Fruit fly (Drosophila melanogaster) whole organism, prepupa: ENCODE data around the gene CG42590.
A peak's percentile ranks its signal among the peaks of the same experiment; 100 is the strongest.

Experiments
- Blimp-1 ChIP-seq: fragments of 200-800 bp; sonication (Bioruptor generic); optimal IDR thresholded peaks from 3 replicates; lab custom pipeline; 2017; ENCODE audit warnings: missing biosample characterization, missing genetic modification characterization, mild to moderate bottlenecking, moderate library complexity, missing genetic modification reagents
- CG10669 ChIP-seq: fragments of 200-800 bp; sonication (Bioruptor generic); optimal IDR thresholded peaks from 3 replicates; lab custom pipeline; 2018; ENCODE audit warnings: missing biosample characterization, mild to moderate bottlenecking, missing genetic modification characterization, moderate library complexity
- CG11294 ChIP-seq: fragments of 200-800 bp; sonication (Bioruptor generic); IDR thresholded peaks from 2 replicates; pipeline ENCODE4 v1.3.6; 2022; ENCODE audit warnings: missing biosample characterization, missing genetic modification characterization
- CG11762 ChIP-seq: fragments of 200-800 bp; sonication (Bioruptor generic); optimal IDR thresholded peaks from 3 replicates; lab custom pipeline; 2016; ENCODE audit warnings: missing biosample characterization, missing genetic modification characterization; ENCODE audit not compliant: insufficient read depth
- CG15336 ChIP-seq: fragments of 200-800 bp; sonication (Bioruptor generic); IDR thresholded peaks from 2 replicates; pipeline ENCODE4 v1.3.6; 2022; ENCODE audit warnings: missing biosample characterization, missing genetic modification characterization
- CG1621 ChIP-seq: fragments of 200-800 bp; sonication (Bioruptor generic); optimal IDR thresholded peaks from 3 replicates; lab custom pipeline; 2018; ENCODE audit warnings: missing biosample characterization, mild to moderate bottlenecking, missing genetic modification characterization
- CG16779 ChIP-seq: fragments of 200-800 bp; sonication (Bioruptor generic); optimal IDR thresholded peaks from 3 replicates; lab custom pipeline; 2017; ENCODE audit warnings: missing biosample characterization, mild to moderate bottlenecking, missing genetic modification characterization
- CG3032 ChIP-seq: fragments of 200-800 bp; optimal IDR thresholded peaks from 2 replicates; lab custom pipeline; 2019; ENCODE audit warnings: missing biosample characterization, mild to moderate bottlenecking, missing genetic modification characterization, moderate library complexity
- CG32006 ChIP-seq: fragments of 200-800 bp; sonication (Bioruptor generic); optimal IDR thresholded peaks from 3 replicates; lab custom pipeline; 2017; ENCODE audit warnings: missing biosample characterization, mild to moderate bottlenecking, missing genetic modification characterization
- CG34406 ChIP-seq: fragments of 200-800 bp; sonication (Bioruptor generic); optimal IDR thresholded peaks from 3 replicates; lab custom pipeline; 2016; ENCODE audit warnings: missing biosample characterization, missing genetic modification characterization
- CG3919 ChIP-seq: fragments of 200-800 bp; sonication (Bioruptor generic); optimal IDR thresholded peaks from 3 replicates; lab custom pipeline; 2016; ENCODE audit warnings: missing biosample characterization, missing genetic modification characterization
- CG4318 ChIP-seq: fragments of 200-800 bp; sonication (Bioruptor generic); optimal IDR thresholded peaks from 3 replicates; lab custom pipeline; 2017; ENCODE audit warnings: missing biosample characterization, mild to moderate bottlenecking, missing genetic modification characterization
- CG6163 ChIP-seq: fragments of 200-800 bp; sonication (Bioruptor generic); IDR thresholded peaks from 3 replicates; pipeline ENCODE4 v1.3.6; 2022; ENCODE audit warnings: missing biosample characterization, missing genetic modification characterization
- CG8319 ChIP-seq: fragments of 200-800 bp; sonication (Bioruptor generic); optimal IDR thresholded peaks from 3 replicates; lab custom pipeline; 2016; ENCODE audit warnings: missing biosample characterization, missing genetic modification characterization
- Eip75B ChIP-seq: fragments of 200-800 bp; sonication (Bioruptor generic); optimal IDR thresholded peaks from 3 replicates; lab custom pipeline; 2016; ENCODE audit warnings: missing biosample characterization, missing genetic modification characterization
- Eip78C ChIP-seq: fragments of 200-800 bp; sonication (Bioruptor generic); peaks from one replicate; lab custom pipeline; 2016; ENCODE audit warnings: missing biosample characterization, missing genetic modification characterization
- Eip93F ChIP-seq: fragments of 200-800 bp; sonication (Bioruptor generic); optimal IDR thresholded peaks from 2 replicates; lab custom pipeline; 2016; ENCODE audit warnings: missing biosample characterization, mild to moderate bottlenecking, missing genetic modification characterization
- Ets96B ChIP-seq: fragments of 200-800 bp; optimal IDR thresholded peaks from 2 replicates; lab custom pipeline; 2019; ENCODE audit warnings: missing biosample characterization, mild to moderate bottlenecking, missing genetic modification characterization, moderate library complexity
- Gug ChIP-seq: fragments of 200-800 bp; sonication (Bioruptor generic); IDR thresholded peaks from 2 replicates; pipeline ENCODE4 v1.3.6; 2022; ENCODE audit warnings: missing biosample characterization, missing genetic modification characterization
- Hr38 ChIP-seq: sonication (Bioruptor generic); optimal IDR thresholded peaks from 2 replicates; lab custom pipeline; 2016; ENCODE audit warnings: missing biosample characterization, missing genetic modification characterization
- Lpt ChIP-seq: fragments of 200-800 bp; sonication (Bioruptor generic); optimal IDR thresholded peaks from 3 replicates; lab custom pipeline; 2016; ENCODE audit warnings: missing biosample characterization, missing genetic modification characterization
- OdsH ChIP-seq: fragments of 200-800 bp; sonication (Bioruptor generic); optimal IDR thresholded peaks from 3 replicates; lab custom pipeline; 2016; ENCODE audit warnings: missing biosample characterization, missing genetic modification characterization
- Smox ChIP-seq: fragments of 200-800 bp; sonication (Bioruptor generic); optimal IDR thresholded peaks from 3 replicates; lab custom pipeline; 2016; ENCODE audit warnings: missing biosample characterization, missing genetic modification characterization
- Sox102F ChIP-seq: fragments of 200-800 bp; sonication (Bioruptor generic); optimal IDR thresholded peaks from 2 replicates; lab custom pipeline; 2016; ENCODE audit warnings: missing biosample characterization, mild to moderate bottlenecking, missing genetic modification characterization
- acj6 ChIP-seq: fragments of 200-800 bp; sonication (Bioruptor generic); optimal IDR thresholded peaks from 3 replicates; lab custom pipeline; 2016; ENCODE audit warnings: missing biosample characterization, missing genetic modification characterization
- cyc ChIP-seq: fragments of 200-800 bp; sonication (Bioruptor generic); optimal IDR thresholded peaks from 3 replicates; lab custom pipeline; 2016; ENCODE audit warnings: missing biosample characterization, missing genetic modification characterization
- dac ChIP-seq: fragments of 200-800 bp; sonication (Bioruptor generic); optimal IDR thresholded peaks from 2 replicates; lab custom pipeline; 2017; ENCODE audit warnings: missing biosample characterization, mild to moderate bottlenecking, missing genetic modification characterization
- dsx ChIP-seq: fragments of 200-800 bp; optimal IDR thresholded peaks from 3 replicates; lab custom pipeline; 2019; ENCODE audit warnings: missing biosample characterization, mild to moderate bottlenecking, missing genetic modification characterization, moderate library complexity; ENCODE audit not compliant: poor library complexity, severe bottlenecking
- eg ChIP-seq: fragments of 200-800 bp; sonication (Bioruptor generic); IDR thresholded peaks from 3 replicates; pipeline ENCODE4 v1.3.6; 2022; ENCODE audit warnings: missing biosample characterization, missing genetic modification characterization
- esn ChIP-seq: fragments of 200-800 bp; sonication (Bioruptor generic); optimal IDR thresholded peaks from 2 replicates; lab custom pipeline; 2016; ENCODE audit warnings: missing biosample characterization, mild to moderate bottlenecking, missing genetic modification characterization, moderate library complexity
- fkh ChIP-seq: fragments of 200-800 bp; sonication (Bioruptor generic); optimal IDR thresholded peaks from 3 replicates; lab custom pipeline; 2017; ENCODE audit warnings: missing biosample characterization, mild to moderate bottlenecking, missing genetic modification characterization, moderate library complexity
- lz ChIP-seq: fragments of 200-800 bp; sonication (Bioruptor generic); optimal IDR thresholded peaks from 3 replicates; lab custom pipeline; 2016; ENCODE audit warnings: missing biosample characterization, missing genetic modification characterization
- net ChIP-seq: fragments of 200-800 bp; sonication (Bioruptor generic); optimal IDR thresholded peaks from 3 replicates; lab custom pipeline; 2016; ENCODE audit warnings: missing biosample characterization, missing genetic modification characterization
- pdm3 ChIP-seq: fragments of 200-800 bp; sonication (Bioruptor generic); optimal IDR thresholded peaks from 3 replicates; lab custom pipeline; 2016; ENCODE audit warnings: missing biosample characterization, missing genetic modification characterization
- salr ChIP-seq, 2 experiments: fragments of 200-800 bp; sonication (Bioruptor generic); optimal IDR thresholded peaks; 3 replicates each; lab custom pipeline; 2016 to 2018; ENCODE audit warnings: missing biosample characterization in 2 of 2, missing genetic modification characterization in 2 of 2, mild to moderate bottlenecking in 1 of 2
- svp ChIP-seq: fragments of 200-800 bp; sonication (Bioruptor generic); peaks from one replicate; lab custom pipeline; 2016; ENCODE audit warnings: missing biosample characterization, missing genetic modification characterization
- topi ChIP-seq: fragments of 200-800 bp; sonication (Bioruptor generic); optimal IDR thresholded peaks from 3 replicates; lab custom pipeline; 2016; ENCODE audit warnings: missing biosample characterization, missing genetic modification characterization
- vri ChIP-seq: fragments of 200-800 bp; sonication (Bioruptor generic); optimal IDR thresholded peaks from 3 replicates; lab custom pipeline; 2016; ENCODE audit warnings: missing biosample characterization, mild to moderate bottlenecking, missing genetic modification characterization

CG42590 gene

DNA sequence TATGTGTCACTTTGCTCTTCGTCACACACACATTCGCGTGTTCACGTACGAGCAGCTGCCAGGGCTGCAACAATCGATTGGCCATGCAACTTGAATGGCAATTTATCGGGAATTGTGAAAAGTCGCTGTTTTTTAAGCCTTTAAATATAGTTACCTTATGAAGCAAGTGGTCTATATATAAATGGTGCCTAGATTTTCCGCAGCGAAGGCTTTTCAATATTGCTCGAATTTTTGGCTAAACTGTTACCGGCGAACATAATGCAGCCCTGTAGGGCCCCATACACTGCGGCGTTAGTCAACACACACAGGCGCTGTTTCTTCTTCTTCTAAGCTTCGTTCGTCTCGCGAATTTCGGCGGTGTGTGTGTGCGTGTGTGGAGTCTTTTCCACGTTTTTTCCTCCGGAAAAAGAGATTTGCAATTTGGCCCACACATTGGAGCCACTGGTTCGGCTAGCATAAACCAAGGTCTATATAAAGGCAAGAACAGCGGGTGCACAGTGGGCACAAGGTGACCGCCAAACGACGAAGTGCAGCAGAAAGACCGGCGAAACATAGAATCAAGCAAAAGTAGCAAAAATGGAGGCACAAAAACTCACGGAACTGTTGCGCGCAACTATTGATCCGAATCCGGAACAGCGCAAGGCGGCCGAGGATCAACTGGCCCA lies 46.9 kb upstream of the CG42590 start, which contains the start of the genes Arp3 and msk (continued):
- TF ChIP-seq cyc (GFP tag; lab: Kevin White, UChicago): peak; percentile 85
- TF ChIP-seq salr (GFP tag; optimal IDR thresholded peaks at IDR 0.05; lab: Kevin White, UChicago): peak in 1 of 2 experiments; percentile 39
- 0 out of 2 replicates have a peak, but pooled peaks have one; percentile 19 for TF ChIP-seq Gug (GFP tag; lab: Robert Waterston, UW)
- TF ChIP-seq dac (GFP tag; lab: Kevin White, UChicago): peak; percentile 38
- TF ChIP-seq CG11762 (GFP tag; lab: Kevin White, UChicago): peak; percentile 39
- TF ChIP-seq Smox (GFP tag; lab: Kevin White, UChicago): no peak
- no peak for TF ChIP-seq dsx
- no peak for TF ChIP-seq Eip93F (GFP tag; lab: Kevin White, UChicago)
- TF ChIP-seq fkh (GFP tag; lab: Kevin White, UChicago): no peak
- no peak for TF ChIP-seq CG16779 (tag; lab: Kevin White, UChicago)
- peak; percentile 27 for TF ChIP-seq Hr38 (GFP tag; lab: Kevin White, UChicago)
- no peak for TF ChIP-seq pdm3 (GFP tag; lab: Kevin White, UChicago)
- TF ChIP-seq topi (GFP tag; lab: Kevin White, UChicago): peak; percentile 78
- peak; percentile 46 for TF ChIP-seq CG1621 (tag; lab: Kevin White, UChicago)
- peak; percentile 61 for TF ChIP-seq CG34406 (GFP tag; lab: Kevin White, UChicago)
- TF ChIP-seq net (GFP tag; lab: Kevin White, UChicago): no peak

dm6 chr3L:8110171-8110570 lies 41.1 kb upstream of the CG42590 start, which contains the start of gene Nulp1:
Gene Nulp1 (plus strand): TSS chr3L:8110368.
- 0 out of 3 replicates have a peak, but pooled peaks have one; percentile 20 for TF ChIP-seq CG6163 (GFP tag; lab: Robert Waterston, UW)
- TF ChIP-seq Sox102F (GFP tag; lab: Kevin White, UChicago): no peak
- TF ChIP-seq CG3032: no peak
- peak; percentile 94 for TF ChIP-seq Blimp-1 (GFP tag; lab: Kevin White, UChicago)
- no peak for TF ChIP-seq CG10669 (GFP tag; lab: Kevin White, UChicago)
- no peak for TF ChIP-seq lz (GFP tag; lab: Kevin White, UChicago)
- no peak for TF ChIP-seq CG4318
- TF ChIP-seq pdm3 (GFP tag; lab: Kevin White, UChicago): no peak
- TF ChIP-seq cyc (GFP tag; lab: Kevin White, UChicago): no peak
- peak; percentile 60 for TF ChIP-seq esn (GFP tag; lab: Kevin White, UChicago)
- TF ChIP-seq CG32006 (GFP tag; lab: Kevin White, UChicago): no peak
- no peak for TF ChIP-seq CG11294 (GFP tag; lab: Robert Waterston, UW)
- TF ChIP-seq, all 60 proteins: peak for 3

- no peak for TF ChIP-seq esn (GFP tag; lab: Kevin White, UChicago)
Measured at dm6 chr3L:8108886-8109285, 39.8 kb upstream of the CG42590 start, which contains the start of gene fan. Gene fan (plus strand): TSS chr3L:8109132.

dm6 chr3L:8108201-8108600 lies 39.1 kb upstream of the CG42590 start:
- TF ChIP-seq acj6 (no peak), Gug (GFP tag; lab: Robert Waterston, UW) (no peak), CG6163 (GFP tag; lab: Robert Waterston, UW) (0 out of 3 replicates have a peak, but pooled peaks have one; percentile 13), topi (GFP tag; lab: Kevin White, UChicago) (no peak)

dm6 chr3L:8097101-8097500 lies 28.0 kb upstream of the CG42590 start:
- TF ChIP-seq fkh (GFP tag; lab: Kevin White, UChicago) (no peak), vri (peak; percentile 30)

- TF ChIP-seq dac (GFP tag; lab: Kevin White, UChicago): peak; percentile 91
- peak; percentile 78 for TF ChIP-seq CG8319
- TF ChIP-seq svp (GFP tag; lab: Kevin White, UChicago): peak; percentile 89
- peak; percentile 85 for TF ChIP-seq Eip75B (GFP tag; lab: Kevin White, UChicago)
- peak; percentile 92 for TF ChIP-seq CG6163 (GFP tag; lab: Robert Waterston, UW)
- TF ChIP-seq CG15336 (GFP tag; lab: Robert Waterston, UW): peak; percentile 97
- peak; percentile 91 for TF ChIP-seq esn (GFP tag; lab: Kevin White, UChicago)
- TF ChIP-seq vri: peak; percentile 77
- peak; percentile 86 for TF ChIP-seq CG3919 (GFP tag; lab: Kevin White, UChicago)
- TF ChIP-seq Eip78C (GFP tag; lab: Kevin White, UChicago): peak; percentile 97
- TF ChIP-seq fkh (GFP tag; lab: Kevin White, UChicago): peak; percentile 51
- peak; percentile 92 for TF ChIP-seq CG16779 (tag; lab: Kevin White, UChicago)
- TF ChIP-seq CG34406 (GFP tag; lab: Kevin White, UChicago): peak; percentile 94
- peak; percentile 92 for TF ChIP-seq CG10669 (GFP tag; lab: Kevin White, UChicago)
- TF ChIP-seq eg: peak; percentile 95
- peak; percentile 90 for TF ChIP-seq Ets96B (tag; lab: Kevin White, UChicago)
- TF ChIP-seq OdsH (GFP tag; lab: Kevin White, UChicago): peak; percentile 96
- TF ChIP-seq Lpt (GFP tag; lab: Kevin White, UChicago): peak; percentile 97
Measured at dm6 chr3L:8096106-8096558, 27.1 kb upstream of the CG42590 start.
